Fruit fly (Drosophila melanogaster): ENCODE results near the gene b.

b gene

dm6 chr2L:13839744-13840151, 18.7 kb downstream of the b start (continued):
- peak; percentile 39 for TF ChIP-seq ab (GFP tag; optimal IDR thresholded peaks at IDR 0.05)
- TF ChIP-seq dm (GFP tag; optimal IDR thresholded peaks at IDR 0.05), result peak; percentile 39
- no peak for TF ChIP-seq hbn (GFP tag; IDR thresholded peaks at IDR 0.05; ENCODE audit: partially characterized antibody)
- TF ChIP-seq dysf (GFP tag; IDR thresholded peaks at IDR 0.05), result peak; percentile 84
- peak; percentile 23 to 88 for TF ChIP-seq Hr51 (GFP tag; optimal IDR thresholded peaks at IDR 0.05)
- TF ChIP-seq Stat92E (GFP tag; optimal IDR thresholded peaks at IDR 0.05), result peak in 1 of 3 experiments; percentile 5
- peak; percentile 23 for TF ChIP-seq CG13296 (GFP tag; optimal IDR thresholded peaks at IDR 0.05)
- peak; percentile 69 for TF ChIP-seq tio (GFP tag; optimal IDR thresholded peaks at IDR 0.05)
- no peak for TF ChIP-seq HmgD (GFP tag; optimal IDR thresholded peaks at IDR 0.05)
- peak; percentile 53; the same call in 1 of the 3 replicates for TF ChIP-seq ase (GFP tag; IDR thresholded peaks at IDR 0.05)
- no peak for TF ChIP-seq pros (GFP tag; optimal IDR thresholded peaks at IDR 0.05)
- TF ChIP-seq CG10565 (GFP tag; optimal IDR thresholded peaks at IDR 0.05), result peak; percentile 45
- no peak for TF ChIP-seq CG2129 (GFP tag; IDR thresholded peaks at IDR 0.05; ENCODE audit: partially characterized antibody)
- peak; percentile 66 for TF ChIP-seq CG3407 (GFP tag; optimal IDR thresholded peaks at IDR 0.05)
- TF ChIP-seq CG7987 (GFP tag; optimal IDR thresholded peaks at IDR 0.05), result no peak
- peak; percentile 60 for TF ChIP-seq zen (tag; optimal IDR thresholded peaks at IDR 0.05)
- no peak for TF ChIP-seq CG17568 (GFP tag; optimal IDR thresholded peaks at IDR 0.05)
- TF ChIP-seq bsh (GFP tag; optimal IDR thresholded peaks at IDR 0.05), result peak; percentile 79 to 93
- TF ChIP-seq Fer1 (GFP tag; optimal IDR thresholded peaks at IDR 0.05), result peak; percentile 79
- no peak for TF ChIP-seq sc (optimal IDR thresholded peaks at IDR 0.05)
- peak; percentile 62 for TF ChIP-seq sc (GFP tag; optimal IDR thresholded peaks at IDR 0.05)
- TF ChIP-seq Antp (GFP tag; optimal IDR thresholded peaks at IDR 0.05), result peak; percentile 65
- TF ChIP-seq Sox102F (GFP tag; optimal IDR thresholded peaks at IDR 0.05), result peak; percentile 90
- TF ChIP-seq fd102C (GFP tag; optimal IDR thresholded peaks at IDR 0.05), result no peak
- TF ChIP-seq ems (GFP tag; optimal IDR thresholded peaks at IDR 0.05), result peak; percentile 40
- no peak for TF ChIP-seq CG17912 (GFP tag; optimal IDR thresholded peaks at IDR 0.05)
- peak; percentile 53; the same call in 1 of the 3 replicates for TF ChIP-seq gce (GFP tag; IDR thresholded peaks at IDR 0.05)
- no peak for TF ChIP-seq fd64A (GFP tag; optimal IDR thresholded peaks at IDR 0.05)
- TF ChIP-seq ham (GFP tag; IDR thresholded peaks at IDR 0.05), result no peak
- peak; percentile 73 to 76 for TF ChIP-seq Pdp1 (GFP tag; optimal IDR thresholded peaks at IDR 0.05)
- peak; percentile 68 for TF ChIP-seq Dip3 (GFP tag; optimal IDR thresholded peaks at IDR 0.05)
- 0 out of 2 replicates have a peak, but pooled peaks have one; percentile 22 for TF ChIP-seq CG7372 (GFP tag; IDR thresholded peaks at IDR 0.05)
- TF ChIP-seq Mes4 (GFP tag; optimal IDR thresholded peaks at IDR 0.05), result peak; percentile 70
- 0 out of 4 replicates have a peak, but pooled peaks have one; percentile 26 for TF ChIP-seq Gug (GFP tag; IDR thresholded peaks at IDR 0.05)
- peak; percentile 85 for TF ChIP-seq CG1647 (GFP tag; optimal IDR thresholded peaks at IDR 0.05)
- TF ChIP-seq unpg (GFP tag; optimal IDR thresholded peaks at IDR 0.05), result peak; percentile 91
- peak; percentile 36 for TF ChIP-seq tup (GFP tag; optimal IDR thresholded peaks at IDR 0.05)
- TF ChIP-seq ken (GFP tag; IDR thresholded peaks at IDR 0.05), result no peak
- peak; percentile 80 for TF ChIP-seq slbo (GFP tag; IDR thresholded peaks at IDR 0.05)
- peak; percentile 70 for TF ChIP-seq Nf-YA (GFP tag; IDR thresholded peaks at IDR 0.05)
- peak; percentile 89 for TF ChIP-seq CG8924 (tag; optimal IDR thresholded peaks at IDR 0.05)
- TF ChIP-seq dmrt11E (tag; optimal IDR thresholded peaks at IDR 0.05), result peak; percentile 75
- peak; percentile 66; the same call in 1 of the 2 replicates for TF ChIP-seq CG1024 (GFP tag; IDR thresholded peaks at IDR 0.05)
- peak; percentile 65 for TF ChIP-seq CG12942 (GFP tag; optimal IDR thresholded peaks at IDR 0.05)
- no peak for TF ChIP-seq pfk (GFP tag; optimal IDR thresholded peaks at IDR 0.05)
- TF ChIP-seq tll (GFP tag; optimal IDR thresholded peaks at IDR 0.05), result no peak
- peak; percentile 33; the same call in 1 of the 2 replicates for TF ChIP-seq Poxn (GFP tag; IDR thresholded peaks at IDR 0.05)
- TF ChIP-seq Sry-β (GFP tag; optimal IDR thresholded peaks at IDR 0.05), result no peak
- TF ChIP-seq nau (GFP tag; optimal IDR thresholded peaks at IDR 0.05), result peak; percentile 77

Measured in whole organism, embryonic.